Fruit fly (Drosophila melanogaster): Measurements from ENCODE around the gene CG15628.

The CG15628 gene

dm6 chr2L:4850356-4850755 lies 28.8 kb downstream of the CG15628 start, which contains the start of the genes mRpS2 and Mon1 (continued):
- TF ChIP-seq nerfin-1 (tag; optimal IDR thresholded peaks at IDR 0.05) (peak; percentile 89), CG18619 (GFP tag; optimal IDR thresholded peaks at IDR 0.05) (peak; percentile 92), CG2875 (GFP tag; optimal IDR thresholded peaks at IDR 0.05) (peak; percentile 83), CG4854 (GFP tag; optimal IDR thresholded peaks at IDR 0.05) (peak; percentile 84), row (GFP tag; IDR thresholded peaks at IDR 0.05) (peak; percentile 96), CG34376 (GFP tag; optimal IDR thresholded peaks at IDR 0.05) (peak; percentile 73), Optix (GFP tag; IDR thresholded peaks at IDR 0.05) (peak; percentile 85), dpn (GFP tag; optimal IDR thresholded peaks at IDR 0.05) (peak; percentile 85 to 96), tap (tag; optimal IDR thresholded peaks at IDR 0.05) (peak; percentile 94), CG12744 (GFP tag; optimal IDR thresholded peaks at IDR 0.05) (peak; percentile 65), Antp (GFP tag; optimal IDR thresholded peaks at IDR 0.05) (peak; percentile 74), kni (GFP tag; optimal IDR thresholded peaks at IDR 0.05) (peak; percentile 20), CG1792 (GFP tag; optimal IDR thresholded peaks at IDR 0.05) (peak; percentile 59), CoRest (tag; optimal IDR thresholded peaks at IDR 0.05) (peak; percentile 96), mld (GFP tag; IDR thresholded peaks at IDR 0.05; ENCODE audit: partially characterized antibody) (no peak), pb (GFP tag; optimal IDR thresholded peaks at IDR 0.05) (peak; percentile 54), Xrp1 (GFP tag; IDR thresholded peaks at IDR 0.05) (peak; percentile 98), tup (GFP tag; optimal IDR thresholded peaks at IDR 0.05) (peak; percentile 85), HmgD (GFP tag; optimal IDR thresholded peaks at IDR 0.05) (peak; percentile 15), ato (GFP tag; IDR thresholded peaks at IDR 0.05; ENCODE audit: partially characterized antibody) (no peak), vfl (GFP tag; optimal IDR thresholded peaks at IDR 0.05) (peak; percentile 79), CG30403 (GFP tag; optimal IDR thresholded peaks at IDR 0.05) (peak; percentile 95), nau (GFP tag; optimal IDR thresholded peaks at IDR 0.05) (no peak), CG11560 (tag; IDR thresholded peaks at IDR 0.05) (peak; percentile 80), zen2 (GFP tag; IDR thresholded peaks at IDR 0.05; ENCODE audit: partially characterized antibody) (no peak), Elba2 (GFP tag; optimal IDR thresholded peaks at IDR 0.05) (peak; percentile 62), sd (tag; optimal IDR thresholded peaks at IDR 0.05) (no peak), CG32532 (GFP tag; IDR thresholded peaks at IDR 0.05) (peak; percentile 98), CG32767 (GFP tag; IDR thresholded peaks at IDR 0.05) (peak; percentile 95), Dek (tag; optimal IDR thresholded peaks at IDR 0.05) (peak; percentile 94), amos (GFP tag; IDR thresholded peaks at IDR 0.05; ENCODE audit: partially characterized antibody) (no peak), Pdp1 (GFP tag; optimal IDR thresholded peaks at IDR 0.05) (peak; percentile 76 to 77), CG11723 (GFP tag; optimal IDR thresholded peaks at IDR 0.05) (peak; percentile 84), dysf (GFP tag; IDR thresholded peaks at IDR 0.05) (peak; percentile 94), CG7357 (GFP tag; IDR thresholded peaks at IDR 0.05) (peak; percentile 89), gsb (GFP tag; IDR thresholded peaks at IDR 0.05) (peak; percentile 95), her (GFP tag; optimal IDR thresholded peaks at IDR 0.05) (peak; percentile 70), B-H1 (GFP tag; IDR thresholded peaks at IDR 0.05) (peak; percentile 96), scrt (GFP tag; optimal IDR thresholded peaks at IDR 0.05) (peak; percentile 88), shn (GFP tag; optimal IDR thresholded peaks at IDR 0.05) (peak; percentile 57), CG17612 (GFP tag; IDR thresholded peaks at IDR 0.05) (peak; percentile 95), HLHmδ (GFP tag; optimal IDR thresholded peaks at IDR 0.05) (no peak), mam (GFP tag; optimal IDR thresholded peaks at IDR 0.05) (peak; percentile 91), fd64A (GFP tag; optimal IDR thresholded peaks at IDR 0.05) (peak; percentile 37), Dref (GFP tag; IDR thresholded peaks at IDR 0.05) (0 out of 2 replicates have a peak, but pooled peaks have one; percentile 37), crc (GFP tag; optimal IDR thresholded peaks at IDR 0.05) (peak; percentile 24), schlank (tag; optimal IDR thresholded peaks at IDR 0.05) (peak; percentile 65), ro (GFP tag; IDR thresholded peaks at IDR 0.05) (peak; percentile 85), E2f1 (GFP tag; IDR thresholded peaks at IDR 0.05) (peak; percentile 98), h (optimal IDR thresholded peaks at IDR 0.05) (no peak), CG10543 (GFP tag; optimal IDR thresholded peaks at IDR 0.05) (peak; percentile 72)
